Fruit fly (Drosophila melanogaster) whole organism, embryonic: ENCODE results near the gene Polr1D.

Experiments used
- CG10267 ChIP-seq: fragments of 200-800 bp; sonication (Bioruptor generic); optimal IDR thresholded peaks from 2 replicates; lab custom pipeline; 2018; ENCODE audit warnings: missing biosample characterization, mild to moderate bottlenecking, missing genetic modification characterization, moderate library complexity
- CG10321 ChIP-seq: fragments of 200-800 bp; sonication (Bioruptor generic); IDR thresholded peaks from 2 replicates; pipeline ENCODE4 v1.3.6; 2022; ENCODE audit warnings: missing biosample characterization, missing genetic modification characterization
- CG12769 ChIP-seq: fragments of 200-800 bp; sonication (Bioruptor generic); optimal IDR thresholded peaks from 2 replicates; lab custom pipeline; 2019; ENCODE audit warnings: missing biosample characterization, mild to moderate bottlenecking, missing genetic modification characterization, moderate library complexity
- CG13123 ChIP-seq: fragments of 200-800 bp; sonication (Bioruptor generic); optimal IDR thresholded peaks from 2 replicates; lab custom pipeline; 2016; ENCODE audit warnings: missing biosample characterization, missing genetic modification characterization
- CG13624 ChIP-seq: fragments of 200-800 bp; sonication (Bioruptor generic); optimal IDR thresholded peaks from 2 replicates; lab custom pipeline; 2016; ENCODE audit warnings: missing biosample characterization, missing genetic modification characterization
- CG6813 ChIP-seq: fragments of 200-800 bp; sonication (Bioruptor generic); optimal IDR thresholded peaks from 2 replicates; lab custom pipeline; 2017; ENCODE audit warnings: missing biosample characterization, missing genetic modification characterization, mild to moderate bottlenecking, moderate library complexity, missing genetic modification reagents
- Dbx ChIP-seq: fragments of 200-800 bp; sonication (Bioruptor generic); IDR thresholded peaks from 3 replicates; pipeline ENCODE4 v1.3.6; 2022; ENCODE audit warnings: missing biosample characterization, missing genetic modification characterization
- Drgx ChIP-seq: fragments of 200-800 bp; sonication (Bioruptor generic); IDR thresholded peaks from 2 replicates; pipeline ENCODE4 v1.3.6; 2022; ENCODE audit warnings: missing biosample characterization, missing genetic modification characterization
- croc ChIP-seq: fragments of 200-800 bp; sonication (Bioruptor generic); conservative IDR thresholded peaks from 3 replicates; pipeline ENCODE4 v1.3.6; 2022; ENCODE audit warnings: missing biosample characterization, missing genetic modification characterization
- da ChIP-seq: fragments of 200-800 bp; sonication (Bioruptor generic); optimal IDR thresholded peaks from 2 replicates; lab custom pipeline; 2016; ENCODE audit warnings: missing biosample characterization, missing genetic modification characterization
- fru ChIP-seq: fragments of >200 bp; optimal IDR thresholded peaks from 2 replicates; lab custom pipeline; 2017
- oc ChIP-seq: fragments of 200-800 bp; sonication (Bioruptor generic); optimal IDR thresholded peaks from 2 replicates; lab custom pipeline; 2018; ENCODE audit warnings: missing biosample characterization, mild to moderate bottlenecking, missing genetic modification characterization, moderate library complexity
- pita ChIP-seq: fragments of 200-800 bp; sonication (Bioruptor generic); optimal IDR thresholded peaks from 2 replicates; lab custom pipeline; 2017; ENCODE audit warnings: missing biosample characterization, mild to moderate bottlenecking, missing genetic modification characterization
- ssp ChIP-seq: fragments of 200-800 bp; sonication (Bioruptor generic); IDR thresholded peaks from 2 replicates; pipeline ENCODE4 v1.3.6; 2022; ENCODE audit warnings: missing biosample characterization, missing genetic modification characterization

DNA sequence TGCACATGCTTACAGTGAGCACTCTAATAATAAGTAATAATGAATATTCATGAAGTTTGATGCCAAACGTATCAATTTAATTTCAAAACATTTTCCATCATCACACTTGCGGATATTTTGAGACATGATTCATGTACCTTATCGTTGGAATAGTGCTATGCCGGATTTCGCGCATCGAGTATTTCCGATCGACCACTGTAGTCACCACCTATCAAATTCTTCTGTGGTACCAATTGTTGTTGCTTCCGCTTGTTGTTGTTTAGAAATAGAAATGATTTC lies 5.9 kb upstream of the Polr1D start:
- no peak for TF ChIP-seq fru (lab: Kevin White, UChicago)
- no peak for TF ChIP-seq oc (tag; lab: Kevin White, UChicago)
- TF ChIP-seq croc (GFP tag; lab: Robert Waterston, UW): no peak
- peak; percentile 66 for TF ChIP-seq CG13624 (GFP tag; lab: Kevin White, UChicago)
- TF ChIP-seq CG10321 (GFP tag; lab: Robert Waterston, UW): no peak
- TF ChIP-seq ssp (GFP tag; lab: Robert Waterston, UW): no peak
- TF ChIP-seq da (GFP tag; lab: Kevin White, UChicago): no peak
- TF ChIP-seq CG13123: no peak
- TF ChIP-seq CG12769 (tag; lab: Kevin White, UChicago): peak; percentile 71
- peak; percentile 30; the same call in 1 of the 2 replicates for TF ChIP-seq Drgx
- no peak for TF ChIP-seq CG10267 (tag; lab: Kevin White, UChicago)
- TF ChIP-seq pita (GFP tag; lab: Kevin White, UChicago): no peak
- peak; percentile 26 for TF ChIP-seq CG6813 (GFP tag; lab: Kevin White, UChicago)
- TF ChIP-seq Dbx (GFP tag; lab: Robert Waterston, UW): peak; percentile 73; the same call in 2 of the 3 replicates
